Fruit fly (Drosophila melanogaster) whole organism, embryonic: ENCODE measurements around the gene CG15212.

Source experiments
- Aef1 ChIP-seq: fragments of 200-800 bp; sonication (Bioruptor generic); IDR thresholded peaks from 3 replicates; pipeline ENCODE4 v1.3.6; 2022; ENCODE audit warnings: missing biosample characterization, missing genetic modification characterization
- Asciz ChIP-seq: fragments of 200-800 bp; sonication (Bioruptor generic); optimal IDR thresholded peaks from 2 replicates; lab custom pipeline; 2017; ENCODE audit warnings: missing biosample characterization, mild to moderate bottlenecking, missing genetic modification characterization, missing genetic modification reagents
- BEAF-32 ChIP-seq: fragments of 200-800 bp; sonication (Bioruptor generic); optimal IDR thresholded peaks from 3 replicates; lab custom pipeline; 2017; ENCODE audit warnings: missing biosample characterization, missing genetic modification characterization, mild to moderate bottlenecking, moderate library complexity, missing genetic modification reagents
- C15 ChIP-seq: fragments of 200-800 bp; sonication (Bioruptor generic); IDR thresholded peaks from 3 replicates; pipeline ENCODE4 v1.3.6; 2022; ENCODE audit warnings: missing biosample characterization, missing genetic modification characterization
- CG10209 ChIP-seq: fragments of 200-800 bp; sonication (Bioruptor generic); optimal IDR thresholded peaks from 3 replicates; lab custom pipeline; 2017; ENCODE audit warnings: missing biosample characterization, mild to moderate bottlenecking, missing genetic modification characterization, missing genetic modification reagents
- CG12155 ChIP-seq: fragments of 200-800 bp; sonication (Bioruptor generic); optimal IDR thresholded peaks from 3 replicates; lab custom pipeline; 2016; ENCODE audit warnings: missing biosample characterization, missing genetic modification characterization
- CG12769 ChIP-seq: fragments of 200-800 bp; sonication (Bioruptor generic); optimal IDR thresholded peaks from 2 replicates; lab custom pipeline; 2019; ENCODE audit warnings: missing biosample characterization, mild to moderate bottlenecking, missing genetic modification characterization, moderate library complexity
- CG13287 ChIP-seq: fragments of 200-800 bp; sonication (Bioruptor generic); IDR thresholded peaks from 2 replicates; pipeline ENCODE4 v1.3.6; 2022; ENCODE audit warnings: missing biosample characterization, missing genetic modification characterization; ENCODE audit not compliant: partially characterized antibody
- CG13424 ChIP-seq: fragments of 200-800 bp; sonication (Bioruptor generic); optimal IDR thresholded peaks from 2 replicates; lab custom pipeline; 2019; ENCODE audit warnings: missing biosample characterization, mild to moderate bottlenecking, missing genetic modification characterization, moderate library complexity
- CG17385 ChIP-seq: fragments of 200-800 bp; sonication (Bioruptor generic); optimal IDR thresholded peaks from 3 replicates; lab custom pipeline; 2018; ENCODE audit warnings: missing biosample characterization, mild to moderate bottlenecking, missing genetic modification characterization
- CG31224 ChIP-seq: fragments of 200-800 bp; sonication (Bioruptor generic); IDR thresholded peaks from 2 replicates; pipeline ENCODE4 v1.3.6; 2022; ENCODE audit warnings: missing biosample characterization, missing genetic modification characterization
- CG31365 ChIP-seq: fragments of 200-800 bp; sonication (Bioruptor generic); optimal IDR thresholded peaks from 2 replicates; lab custom pipeline; 2018; ENCODE audit warnings: missing biosample characterization, mild to moderate bottlenecking, missing genetic modification characterization
- CG32767 ChIP-seq: fragments of 200-800 bp; sonication (Bioruptor generic); IDR thresholded peaks from 2 replicates; pipeline ENCODE4 v1.3.6; 2022; ENCODE audit warnings: missing biosample characterization, missing genetic modification characterization
- CG3281 ChIP-seq: fragments of 200-800 bp; sonication (Bioruptor generic); optimal IDR thresholded peaks from 3 replicates; lab custom pipeline; 2017; ENCODE audit warnings: missing biosample characterization, mild to moderate bottlenecking, missing genetic modification characterization
- CG33557 ChIP-seq: fragments of 200-800 bp; sonication (Bioruptor generic); optimal IDR thresholded peaks from 2 replicates; lab custom pipeline; 2019; ENCODE audit warnings: missing biosample characterization, mild to moderate bottlenecking, missing genetic modification characterization, moderate library complexity
- CG4424 ChIP-seq: fragments of 200-800 bp; sonication (Bioruptor generic); optimal IDR thresholded peaks from 3 replicates; lab custom pipeline; 2016; ENCODE audit warnings: missing biosample characterization, missing genetic modification characterization
- CG4820 ChIP-seq: fragments of 200-800 bp; sonication (Bioruptor generic); optimal IDR thresholded peaks from 3 replicates; lab custom pipeline; 2016; ENCODE audit warnings: missing biosample characterization, missing genetic modification characterization
- CG6654 ChIP-seq: fragments of 200-800 bp; sonication (Bioruptor generic); optimal IDR thresholded peaks from 2 replicates; lab custom pipeline; 2017; ENCODE audit warnings: missing biosample characterization, mild to moderate bottlenecking, missing genetic modification characterization
- CG9932 ChIP-seq: fragments of 200-800 bp; sonication (Bioruptor generic); IDR thresholded peaks from 2 replicates; pipeline ENCODE4 v1.3.6; 2022; ENCODE audit warnings: missing biosample characterization, missing genetic modification characterization
- CkIIα-i1 ChIP-seq: fragments of 200-800 bp; sonication (Bioruptor generic); IDR thresholded peaks from 2 replicates; pipeline ENCODE4 v1.3.6; 2022; ENCODE audit warnings: missing biosample characterization, missing genetic modification characterization
- CoRest ChIP-seq: fragments of 200-800 bp; sonication (Bioruptor generic); optimal IDR thresholded peaks from 3 replicates; lab custom pipeline; 2018; ENCODE audit warnings: missing biosample characterization, mild to moderate bottlenecking, missing genetic modification characterization, moderate library complexity
- Doc3 ChIP-seq: fragments of 200-800 bp; sonication (Bioruptor generic); IDR thresholded peaks from 3 replicates; pipeline ENCODE4 v1.3.6; 2022; ENCODE audit warnings: missing biosample characterization, missing genetic modification characterization; ENCODE audit not compliant: partially characterized antibody
- Eip74EF ChIP-seq, 2 experiments: fragments of 200-800 bp in 1 of 2; fragments of >200 bp in 1 of 2; sonication (Bioruptor generic) in 1 of 2; optimal IDR thresholded peaks; 2 replicates each; lab custom pipeline; 2017 to 2019; ENCODE audit warnings: missing biosample characterization in 2 of 2, missing genetic modification characterization in 2 of 2, mild to moderate bottlenecking in 1 of 2, moderate library complexity in 1 of 2
- Ets97D ChIP-seq: fragments of 200-800 bp; sonication (Bioruptor generic); optimal IDR thresholded peaks from 3 replicates; lab custom pipeline; 2016; ENCODE audit warnings: missing biosample characterization, missing genetic modification characterization
- Fer2 ChIP-seq: fragments of 200-800 bp; sonication (Bioruptor generic); optimal IDR thresholded peaks from 2 replicates; lab custom pipeline; 2018; ENCODE audit warnings: missing biosample characterization, mild to moderate bottlenecking, missing genetic modification characterization, moderate library complexity
- GATAe ChIP-seq: fragments of 200-800 bp; sonication (Bioruptor generic); conservative IDR thresholded peaks from 2 replicates; pipeline ENCODE4 v1.3.6; 2022; ENCODE audit warnings: missing biosample characterization, missing genetic modification characterization
- H2.0 ChIP-seq: fragments of 200-800 bp; sonication (Bioruptor generic); IDR thresholded peaks from 2 replicates; pipeline ENCODE4 v1.3.6; 2022; ENCODE audit warnings: missing biosample characterization, missing genetic modification characterization
- HLH54F ChIP-seq: fragments of 200-800 bp; sonication (Bioruptor generic); optimal IDR thresholded peaks from 3 replicates; lab custom pipeline; 2016; ENCODE audit warnings: missing biosample characterization, missing genetic modification characterization
- HmgZ ChIP-seq: fragments of 200-800 bp; sonication (Bioruptor generic); optimal IDR thresholded peaks from 2 replicates; lab custom pipeline; 2018; ENCODE audit warnings: missing biosample characterization, mild to moderate bottlenecking, missing genetic modification characterization
- Hmr ChIP-seq: fragments of 200-800 bp; sonication (Bioruptor generic); optimal IDR thresholded peaks from 3 replicates; lab custom pipeline; 2017; ENCODE audit warnings: mild to moderate bottlenecking, missing biosample characterization, missing genetic modification reagents, missing genetic modification characterization
- Hmx ChIP-seq: fragments of 200-800 bp; sonication (Bioruptor generic); optimal IDR thresholded peaks from 2 replicates; lab custom pipeline; 2016; ENCODE audit warnings: missing biosample characterization, missing genetic modification characterization
- Hr78 ChIP-seq, 2 experiments: fragments of 200-800 bp in 1 of 2; fragments of >200 bp in 1 of 2; sonication (Bioruptor generic) in 1 of 2; optimal IDR thresholded peaks; 2 replicates each; lab custom pipeline; 2017 to 2019; ENCODE audit warnings: missing biosample characterization in 2 of 2, missing genetic modification characterization in 2 of 2, mild to moderate bottlenecking in 1 of 2, moderate library complexity in 1 of 2
- NFAT ChIP-seq: fragments of 200-800 bp; sonication (Bioruptor generic); IDR thresholded peaks from 2 replicates; pipeline ENCODE4 v1.3.6; 2022; ENCODE audit warnings: missing biosample characterization, missing genetic modification characterization
- Oaz ChIP-seq: fragments of 200-800 bp; sonication (Bioruptor generic); IDR thresholded peaks from 2 replicates; pipeline ENCODE4 v1.3.6; 2022; ENCODE audit warnings: missing biosample characterization, missing genetic modification characterization
- ato ChIP-seq: fragments of 200-800 bp; sonication (Bioruptor generic); IDR thresholded peaks from 2 replicates; pipeline ENCODE4 v1.3.6; 2022; ENCODE audit warnings: missing biosample characterization, missing genetic modification characterization; ENCODE audit not compliant: partially characterized antibody
- bab2 ChIP-seq: fragments of 200-800 bp; sonication (Bioruptor generic); optimal IDR thresholded peaks from 2 replicates; lab custom pipeline; 2016; ENCODE audit warnings: missing biosample characterization, missing genetic modification characterization
- ci ChIP-seq: fragments of 200-800 bp; sonication (Bioruptor generic); IDR thresholded peaks from 3 replicates; pipeline ENCODE4 v1.3.6; 2022; ENCODE audit warnings: missing biosample characterization, missing genetic modification characterization
- croc ChIP-seq: fragments of 200-800 bp; sonication (Bioruptor generic); conservative IDR thresholded peaks from 3 replicates; pipeline ENCODE4 v1.3.6; 2022; ENCODE audit warnings: missing biosample characterization, missing genetic modification characterization
- crol ChIP-seq: fragments of 200-800 bp; sonication (Bioruptor generic); IDR thresholded peaks from 2 replicates; pipeline ENCODE4 v1.3.6; 2022; ENCODE audit warnings: missing biosample characterization, missing genetic modification characterization
- dmrt11E ChIP-seq: fragments of 200-800 bp; sonication (Bioruptor generic); optimal IDR thresholded peaks from 3 replicates; lab custom pipeline; 2018; ENCODE audit warnings: missing biosample characterization, mild to moderate bottlenecking, missing genetic modification characterization, moderate library complexity
- gcm ChIP-seq: fragments of 200-800 bp; sonication (Bioruptor generic); optimal IDR thresholded peaks from 2 replicates; lab custom pipeline; 2019; ENCODE audit warnings: missing biosample characterization, mild to moderate bottlenecking, missing genetic modification characterization, moderate library complexity
- gcm2 ChIP-seq: fragments of 200-800 bp; sonication (Bioruptor generic); optimal IDR thresholded peaks from 2 replicates; lab custom pipeline; 2016; ENCODE audit warnings: missing biosample characterization, missing genetic modification characterization
- onecut ChIP-seq: fragments of 200-800 bp; sonication (Bioruptor generic); IDR thresholded peaks from 2 replicates; pipeline ENCODE4 v1.3.6; 2022; ENCODE audit warnings: missing biosample characterization, missing genetic modification characterization
- pzg ChIP-seq: fragments of 200-800 bp; sonication (Bioruptor generic); optimal IDR thresholded peaks from 3 replicates; lab custom pipeline; 2018; ENCODE audit warnings: missing biosample characterization, mild to moderate bottlenecking, missing genetic modification characterization, moderate library complexity
- repo ChIP-seq: fragments of 200-800 bp; sonication (Bioruptor generic); optimal IDR thresholded peaks from 2 replicates; lab custom pipeline; 2016; ENCODE audit warnings: missing biosample characterization, missing genetic modification characterization
- seq ChIP-seq: fragments of 200-800 bp; sonication (Bioruptor generic); IDR thresholded peaks from 2 replicates; pipeline ENCODE4 v1.3.6; 2022; ENCODE audit warnings: missing biosample characterization, missing genetic modification characterization
- sqz ChIP-seq: fragments of 200-800 bp; sonication (Bioruptor generic); optimal IDR thresholded peaks from 3 replicates; lab custom pipeline; 2018; ENCODE audit warnings: missing biosample characterization, mild to moderate bottlenecking, missing genetic modification characterization
- stc ChIP-seq: fragments of 200-800 bp; sonication (Bioruptor generic); IDR thresholded peaks from 2 replicates; pipeline ENCODE4 v1.3.6; 2022; ENCODE audit warnings: missing biosample characterization, missing genetic modification characterization
- tap ChIP-seq: fragments of 200-800 bp; optimal IDR thresholded peaks from 3 replicates; lab custom pipeline; 2019; ENCODE audit warnings: missing biosample characterization, mild to moderate bottlenecking, missing genetic modification characterization, moderate library complexity
- tna ChIP-seq: fragments of 200-800 bp; sonication (Bioruptor generic); IDR thresholded peaks from 2 replicates; pipeline ENCODE4 v1.3.6; 2022; ENCODE audit warnings: missing biosample characterization, missing genetic modification characterization; ENCODE audit not compliant: partially characterized antibody
- wdn ChIP-seq: fragments of 200-800 bp; sonication (Bioruptor generic); IDR thresholded peaks from 2 replicates; pipeline ENCODE4 v1.3.6; 2022; ENCODE audit warnings: missing biosample characterization, missing genetic modification characterization

The CG15212 gene

DNA sequence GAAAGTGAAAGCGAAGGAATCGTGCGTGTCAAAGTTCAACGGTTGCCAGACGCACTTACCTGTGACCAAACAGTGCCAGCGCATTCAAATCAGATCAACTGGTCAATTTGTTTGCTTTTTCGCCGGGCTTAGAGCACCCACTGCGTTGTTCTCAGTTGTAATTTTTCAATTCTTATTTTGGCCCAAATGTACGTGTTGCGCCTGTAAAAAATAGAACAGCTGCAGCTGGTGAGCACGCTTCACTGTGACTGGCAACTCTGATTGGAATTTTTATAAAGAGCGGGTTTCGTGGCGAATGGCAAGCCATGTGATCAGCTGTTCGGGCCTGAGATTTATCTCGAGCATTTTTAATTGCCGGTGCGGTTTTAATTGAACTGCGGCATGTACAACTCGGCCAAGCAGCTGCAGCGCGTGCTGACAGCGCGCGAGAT is 14.5 kb downstream of the CG15212 start, which contains the start of the genes Fitm and AlaRS-m (continued):
- TF ChIP-seq bab2 (GFP tag; lab: Kevin White, UChicago) (no peak), crol (GFP tag; lab: Robert Waterston, UW) (no peak), NFAT (GFP tag; lab: Robert Waterston, UW) (peak; percentile 45; the same call in 1 of the 2 replicates), wdn (GFP tag; lab: Robert Waterston, UW) (no peak), CG31365 (tag; lab: Kevin White, UChicago) (no peak), CkIIα-i1 (GFP tag; lab: Robert Waterston, UW) (no peak), croc (no peak), pzg (peak; percentile 63), CG17385 (GFP tag; lab: Kevin White, UChicago) (no peak), CG12155 (GFP tag; lab: Kevin White, UChicago) (no peak), Hmr (GFP tag; lab: Kevin White, UChicago) (no peak), CG9932 (GFP tag; lab: Robert Waterston, UW) (no peak), CG4424 (GFP tag; lab: Kevin White, UChicago) (no peak), stc (GFP tag; lab: Robert Waterston, UW) (no peak), Oaz (GFP tag; lab: Robert Waterston, UW) (no peak), Hr78 (GFP tag; optimal IDR thresholded peaks at IDR 0.05; lab: Kevin White, UChicago) (peak in 1 of 2 experiments; percentile 99), CG10209 (no peak), CG33557 (GFP tag; lab: Kevin White, UChicago) (peak; percentile 7), repo (no peak), C15 (GFP tag; lab: Robert Waterston, UW) (no peak), GATAe (GFP tag; lab: Robert Waterston, UW) (no peak), HLH54F (GFP tag; lab: Kevin White, UChicago) (no peak), CG12769 (no peak), BEAF-32 (GFP tag; lab: Kevin White, UChicago) (peak; percentile 0), CG31224 (GFP tag; lab: Robert Waterston, UW) (no peak), seq (GFP tag; lab: Robert Waterston, UW) (no peak), CG3281 (GFP tag; lab: Kevin White, UChicago) (no peak), tap (no peak), CG4820 (no peak), Ets97D (GFP tag; lab: Kevin White, UChicago) (no peak), HmgZ (tag; lab: Kevin White, UChicago) (peak; percentile 41), CG32767 (GFP tag; lab: Robert Waterston, UW) (no peak), CG13287 (peak; percentile 51; the same call in 1 of the 2 replicates), Aef1 (GFP tag; lab: Robert Waterston, UW) (no peak), sqz (no peak), CoRest (tag; lab: Kevin White, UChicago) (no peak), gcm (GFP tag; lab: Kevin White, UChicago) (no peak), dmrt11E (tag; lab: Kevin White, UChicago) (no peak), Hmx (GFP tag; lab: Kevin White, UChicago) (no peak), tna (GFP tag; lab: Robert Waterston, UW) (no peak), ci (0 out of 3 replicates have a peak, but pooled peaks have one; percentile 14), Eip74EF (GFP tag; optimal IDR thresholded peaks at IDR 0.05; lab: Kevin White, UChicago) (no peak), Asciz (GFP tag; lab: Kevin White, UChicago) (no peak), Doc3 (GFP tag; lab: Robert Waterston, UW) (no peak), CG13424 (no peak), H2.0 (GFP tag; lab: Robert Waterston, UW) (no peak), Fer2 (no peak), ato (GFP tag; lab: Robert Waterston, UW) (0 out of 2 replicates have a peak, but pooled peaks have one; percentile 19), gcm2 (GFP tag; lab: Kevin White, UChicago) (no peak), onecut (GFP tag; lab: Robert Waterston, UW) (no peak), CG6654 (GFP tag; lab: Kevin White, UChicago) (no peak)
